Fruit fly (Drosophila melanogaster) whole organism, embryonic: ENCODE data around the gene CG5013.

Source experiments
- Ada2b ChIP-seq: fragments of 200-800 bp; sonication (Bioruptor generic); IDR thresholded peaks from 2 replicates; pipeline ENCODE4 v1.3.6; 2022; ENCODE audit warnings: missing biosample characterization, missing genetic modification characterization
- CG10654 ChIP-seq: fragments of 200-800 bp; sonication (Bioruptor generic); optimal IDR thresholded peaks from 2 replicates; lab custom pipeline; 2016; ENCODE audit warnings: missing biosample characterization, missing genetic modification characterization
- CG11398 ChIP-seq: fragments of 200-800 bp; sonication (Bioruptor generic); optimal IDR thresholded peaks from 2 replicates; lab custom pipeline; 2016; ENCODE audit warnings: missing biosample characterization, missing genetic modification characterization
- CG12155 ChIP-seq: fragments of 200-800 bp; sonication (Bioruptor generic); optimal IDR thresholded peaks from 3 replicates; lab custom pipeline; 2016; ENCODE audit warnings: missing biosample characterization, missing genetic modification characterization
- CG12219 ChIP-seq: fragments of 200-800 bp; sonication (Bioruptor generic); optimal IDR thresholded peaks from 3 replicates; lab custom pipeline; 2018; ENCODE audit warnings: missing biosample characterization, mild to moderate bottlenecking, missing genetic modification characterization
- CG1233 ChIP-seq: fragments of 200-800 bp; sonication (Bioruptor generic); optimal IDR thresholded peaks from 4 replicates; lab custom pipeline; 2018; ENCODE audit warnings: missing biosample characterization, mild to moderate bottlenecking, missing genetic modification characterization
- CG13287 ChIP-seq: fragments of 200-800 bp; sonication (Bioruptor generic); IDR thresholded peaks from 2 replicates; pipeline ENCODE4 v1.3.6; 2022; ENCODE audit warnings: missing biosample characterization, missing genetic modification characterization; ENCODE audit not compliant: partially characterized antibody
- CG15269 ChIP-seq: fragments of 200-800 bp; sonication (Bioruptor generic); optimal IDR thresholded peaks from 2 replicates; lab custom pipeline; 2018; ENCODE audit warnings: missing biosample characterization, mild to moderate bottlenecking, missing genetic modification characterization, moderate library complexity
- CG15696 ChIP-seq: fragments of 200-800 bp; sonication (Bioruptor generic); optimal IDR thresholded peaks from 2 replicates; lab custom pipeline; 2019; ENCODE audit warnings: missing biosample characterization, mild to moderate bottlenecking, missing genetic modification characterization, moderate library complexity
- CG17186 ChIP-seq: fragments of 200-800 bp; sonication (Bioruptor generic); optimal IDR thresholded peaks from 3 replicates; lab custom pipeline; 2017; ENCODE audit warnings: missing biosample characterization, missing genetic modification reagents, missing genetic modification characterization
- CG17361 ChIP-seq: fragments of 200-800 bp; sonication (Bioruptor generic); IDR thresholded peaks from 3 replicates; pipeline ENCODE4 v1.3.6; 2022; ENCODE audit warnings: missing biosample characterization, missing genetic modification characterization
- CG17385 ChIP-seq: fragments of 200-800 bp; sonication (Bioruptor generic); optimal IDR thresholded peaks from 3 replicates; lab custom pipeline; 2018; ENCODE audit warnings: missing biosample characterization, mild to moderate bottlenecking, missing genetic modification characterization
- CG2116 ChIP-seq: fragments of 200-800 bp; sonication (Bioruptor generic); optimal IDR thresholded peaks from 3 replicates; lab custom pipeline; 2018; ENCODE audit warnings: missing biosample characterization, mild to moderate bottlenecking, missing genetic modification characterization
- CG4404 ChIP-seq: fragments of 200-800 bp; sonication (Bioruptor generic); IDR thresholded peaks from 2 replicates; pipeline ENCODE4 v1.3.6; 2022; ENCODE audit warnings: missing biosample characterization, missing genetic modification characterization
- CG4820 ChIP-seq: fragments of 200-800 bp; sonication (Bioruptor generic); optimal IDR thresholded peaks from 3 replicates; lab custom pipeline; 2016; ENCODE audit warnings: missing biosample characterization, missing genetic modification characterization
- CG6254 ChIP-seq: fragments of 200-800 bp; sonication (Bioruptor generic); optimal IDR thresholded peaks from 3 replicates; lab custom pipeline; 2017; ENCODE audit warnings: mild to moderate bottlenecking, missing biosample characterization, missing genetic modification reagents, missing genetic modification characterization
- CG7556 ChIP-seq: fragments of 200-800 bp; sonication (Bioruptor generic); optimal IDR thresholded peaks from 2 replicates; lab custom pipeline; 2017; ENCODE audit warnings: missing biosample characterization, mild to moderate bottlenecking, missing genetic modification characterization
- CG7745 ChIP-seq: fragments of 200-800 bp; sonication (Bioruptor generic); optimal IDR thresholded peaks from 2 replicates; lab custom pipeline; 2018; ENCODE audit warnings: missing biosample characterization, mild to moderate bottlenecking, missing genetic modification characterization, moderate library complexity
- CTCF ChIP-seq: fragments of 200-800 bp; sonication (Bioruptor generic); optimal IDR thresholded peaks from 2 replicates; lab custom pipeline; 2017; ENCODE audit warnings: missing biosample characterization, mild to moderate bottlenecking, missing genetic modification characterization, moderate library complexity
- Camta ChIP-seq: fragments of 200-800 bp; sonication (Bioruptor generic); optimal IDR thresholded peaks from 2 replicates; lab custom pipeline; 2016; ENCODE audit warnings: missing biosample characterization, missing genetic modification characterization
- CoRest ChIP-seq: fragments of 200-800 bp; sonication (Bioruptor generic); optimal IDR thresholded peaks from 3 replicates; lab custom pipeline; 2018; ENCODE audit warnings: missing biosample characterization, mild to moderate bottlenecking, missing genetic modification characterization, moderate library complexity
- D19B ChIP-seq: fragments of 200-800 bp; sonication (Bioruptor generic); optimal IDR thresholded peaks from 2 replicates; lab custom pipeline; 2017; ENCODE audit warnings: missing biosample characterization, mild to moderate bottlenecking, missing genetic modification characterization
- Lpt ChIP-seq: fragments of >200 bp; optimal IDR thresholded peaks from 2 replicates; lab custom pipeline; 2018; ENCODE audit warnings: missing biosample characterization, missing genetic modification characterization
- Mad ChIP-seq: fragments of 200-800 bp; sonication (Bioruptor generic); optimal IDR thresholded peaks from 2 replicates; lab custom pipeline; 2016; ENCODE audit warnings: missing biosample characterization, missing genetic modification characterization
- Pdp1 ChIP-seq, 2 experiments: fragments of 200-800 bp; sonication (Bioruptor generic); optimal IDR thresholded peaks; 3 replicates each; lab custom pipeline; 2016; ENCODE audit warnings: missing biosample characterization in 2 of 2, missing genetic modification characterization in 2 of 2, mild to moderate bottlenecking in 1 of 2, moderate library complexity in 1 of 2
- Six4 ChIP-seq: fragments of 200-800 bp; sonication (Bioruptor generic); optimal IDR thresholded peaks from 2 replicates; lab custom pipeline; 2016; ENCODE audit warnings: missing biosample characterization, missing genetic modification characterization
- Ssrp ChIP-seq: fragments of 200-800 bp; sonication (Bioruptor generic); optimal IDR thresholded peaks from 2 replicates; lab custom pipeline; 2018; ENCODE audit warnings: missing biosample characterization, mild to moderate bottlenecking, missing genetic modification characterization, moderate library complexity
- TFAM ChIP-seq: fragments of 200-800 bp; sonication (Bioruptor generic); optimal IDR thresholded peaks from 2 replicates; lab custom pipeline; 2017; ENCODE audit warnings: missing biosample characterization, missing genetic modification characterization, inconsistent platforms
- chn ChIP-seq: fragments of 200-800 bp; sonication (Bioruptor generic); optimal IDR thresholded peaks from 2 replicates; lab custom pipeline; 2016; ENCODE audit warnings: missing biosample characterization, missing genetic modification characterization
- croc ChIP-seq: fragments of 200-800 bp; sonication (Bioruptor generic); conservative IDR thresholded peaks from 3 replicates; pipeline ENCODE4 v1.3.6; 2022; ENCODE audit warnings: missing biosample characterization, missing genetic modification characterization
- dm ChIP-seq: fragments of 200-800 bp; sonication (Bioruptor generic); optimal IDR thresholded peaks from 3 replicates; lab custom pipeline; 2016; ENCODE audit warnings: missing biosample characterization, missing genetic modification characterization
- dmrt99B ChIP-seq: fragments of 200-800 bp; sonication (Bioruptor generic); optimal IDR thresholded peaks from 2 replicates; lab custom pipeline; 2018; ENCODE audit warnings: missing biosample characterization, mild to moderate bottlenecking, missing genetic modification characterization, moderate library complexity
- exex ChIP-seq: fragments of 200-800 bp; sonication (Bioruptor generic); optimal IDR thresholded peaks from 4 replicates; lab custom pipeline; 2018; ENCODE audit warnings: missing biosample characterization, mild to moderate bottlenecking, missing genetic modification characterization, moderate library complexity
- gsb-n ChIP-seq: fragments of 200-800 bp; sonication (Bioruptor generic); optimal IDR thresholded peaks from 3 replicates; lab custom pipeline; 2018; ENCODE audit warnings: missing biosample characterization, mild to moderate bottlenecking, missing genetic modification characterization
- gt ChIP-seq: fragments of 200-800 bp; sonication (Bioruptor generic); IDR thresholded peaks from 2 replicates; pipeline ENCODE4 v1.3.6; 2022; ENCODE audit warnings: missing biosample characterization, missing genetic modification characterization
- ind ChIP-seq: fragments of 200-800 bp; sonication (Bioruptor generic); optimal IDR thresholded peaks from 3 replicates; lab custom pipeline; 2016; ENCODE audit warnings: missing biosample characterization, missing genetic modification characterization
- kay ChIP-seq: fragments of 200-800 bp; sonication (Bioruptor generic); optimal IDR thresholded peaks from 2 replicates; lab custom pipeline; 2016; ENCODE audit warnings: missing biosample characterization, missing genetic modification characterization
- ken ChIP-seq: fragments of 200-800 bp; sonication (Bioruptor generic); IDR thresholded peaks from 3 replicates; pipeline ENCODE4 v1.3.6; 2022; ENCODE audit warnings: missing biosample characterization, missing genetic modification characterization
- lbe ChIP-seq: fragments of 200-800 bp; sonication (Bioruptor generic); optimal IDR thresholded peaks from 2 replicates; lab custom pipeline; 2016; ENCODE audit warnings: missing biosample characterization, mild to moderate bottlenecking, missing genetic modification characterization
- oc ChIP-seq: fragments of 200-800 bp; sonication (Bioruptor generic); optimal IDR thresholded peaks from 2 replicates; lab custom pipeline; 2018; ENCODE audit warnings: missing biosample characterization, mild to moderate bottlenecking, missing genetic modification characterization, moderate library complexity
- psq ChIP-seq: fragments of 200-800 bp; sonication (Bioruptor generic); optimal IDR thresholded peaks from 2 replicates; lab custom pipeline; 2017; ENCODE audit warnings: missing biosample characterization, missing genetic modification characterization
- slbo ChIP-seq: fragments of 200-800 bp; sonication (Bioruptor generic); IDR thresholded peaks from 2 replicates; pipeline ENCODE4 v1.3.6; 2022; ENCODE audit warnings: missing biosample characterization, missing genetic modification characterization
- stwl ChIP-seq: fragments of 200-800 bp; sonication (Bioruptor generic); optimal IDR thresholded peaks from 3 replicates; lab custom pipeline; 2018; ENCODE audit warnings: missing biosample characterization, mild to moderate bottlenecking, missing genetic modification characterization, moderate library complexity
- tgo ChIP-seq: fragments of 200-800 bp; sonication (Bioruptor generic); IDR thresholded peaks from 3 replicates; pipeline ENCODE4 v1.3.6; 2022; ENCODE audit warnings: missing biosample characterization, missing genetic modification characterization
- tio ChIP-seq: fragments of 200-800 bp; sonication (Bioruptor generic); optimal IDR thresholded peaks from 2 replicates; lab custom pipeline; 2017; ENCODE audit warnings: missing biosample characterization, missing genetic modification characterization, inconsistent platforms
- tx ChIP-seq: fragments of 200-800 bp; sonication (Bioruptor generic); optimal IDR thresholded peaks from 2 replicates; lab custom pipeline; 2016; ENCODE audit warnings: missing biosample characterization, missing genetic modification characterization
- vnd ChIP-seq: fragments of 200-800 bp; sonication (Bioruptor generic); IDR thresholded peaks from 3 replicates; pipeline ENCODE4 v1.3.6; 2022; ENCODE audit warnings: missing biosample characterization, missing genetic modification characterization; ENCODE audit not compliant: partially characterized antibody
- wor ChIP-seq: fragments of 200-800 bp; sonication (Bioruptor generic); IDR thresholded peaks from 2 replicates; pipeline ENCODE4 v1.3.6; 2022; ENCODE audit warnings: missing biosample characterization, missing genetic modification characterization
- z ChIP-seq: fragments of 200-800 bp; sonication (Bioruptor generic); IDR thresholded peaks from 3 replicates; pipeline ENCODE4 v1.3.6; 2022; ENCODE audit warnings: missing biosample characterization, missing genetic modification characterization

CG5013 gene

dm6 chr3R:16071689-16072580, 22.5 kb downstream of the CG5013 start (continued):
- TF ChIP-seq CG11398 (GFP tag; lab: Kevin White, UChicago) (peak; percentile 17), CG6254 (GFP tag; lab: Kevin White, UChicago) (peak; percentile 63), exex (tag; lab: Kevin White, UChicago) (peak; percentile 86), Mad (peak; percentile 18), Ada2b (GFP tag; lab: Robert Waterston, UW) (peak; percentile 60), CoRest (peak; percentile 48), kay (GFP tag; lab: Kevin White, UChicago) (peak; percentile 63), ken (GFP tag; lab: Robert Waterston, UW) (peak; percentile 42; the same call in 1 of the 3 replicates), CG17361 (GFP tag; lab: Robert Waterston, UW) (peak; percentile 58; the same call in 2 of the 3 replicates), Lpt (no peak), tio (GFP tag; lab: Kevin White, UChicago) (no peak), gsb-n (tag; lab: Kevin White, UChicago) (peak; percentile 77), CG10654 (GFP tag; lab: Kevin White, UChicago) (peak; percentile 67), Camta (GFP tag; lab: Kevin White, UChicago) (peak; percentile 51), TFAM (GFP tag; lab: Kevin White, UChicago) (no peak), z (GFP tag; lab: Robert Waterston, UW) (0 out of 3 replicates have a peak, but pooled peaks have one; percentile 53), CG12219 (GFP tag; lab: Kevin White, UChicago) (peak; percentile 30), Pdp1 (GFP tag; optimal IDR thresholded peaks at IDR 0.05; lab: Kevin White, UChicago) (peak; percentile 22 to 29), lbe (no peak), D19B (GFP tag; lab: Kevin White, UChicago) (no peak), CTCF (GFP tag; lab: Kevin White, UChicago) (no peak), dm (peak; percentile 24), Six4 (GFP tag; lab: Kevin White, UChicago) (peak; percentile 73), oc (tag; lab: Kevin White, UChicago) (peak; percentile 54), CG17385 (GFP tag; lab: Kevin White, UChicago) (peak; percentile 73), wor (GFP tag; lab: Robert Waterston, UW) (peak; percentile 60; the same call in 1 of the 2 replicates), stwl (peak; percentile 6), CG15696 (peak; percentile 43), slbo (GFP tag; lab: Robert Waterston, UW) (peak; percentile 39), CG17186 (GFP tag; lab: Kevin White, UChicago) (no peak), tgo (peak; percentile 82), CG15269 (no peak), chn (GFP tag; lab: Kevin White, UChicago) (peak; percentile 6), CG12155 (GFP tag; lab: Kevin White, UChicago) (peak; percentile 55), croc (GFP tag; lab: Robert Waterston, UW) (peak; percentile 72), Ssrp (peak; percentile 65), CG2116 (GFP tag; lab: Kevin White, UChicago) (peak; percentile 40), CG7745 (tag; lab: Kevin White, UChicago) (peak; percentile 10), CG1233 (GFP tag; lab: Kevin White, UChicago) (peak; percentile 51), CG13287 (GFP tag; lab: Robert Waterston, UW) (no peak), dmrt99B (tag; lab: Kevin White, UChicago) (peak; percentile 59), vnd (GFP tag; lab: Robert Waterston, UW) (0 out of 3 replicates have a peak, but pooled peaks have one; percentile 20), CG7556 (peak; percentile 72), psq (peak; percentile 56), gt (GFP tag; lab: Robert Waterston, UW) (no peak), CG4404 (GFP tag; lab: Robert Waterston, UW) (peak; percentile 68), CG4820 (GFP tag; lab: Kevin White, UChicago) (peak; percentile 74), tx (GFP tag; lab: Kevin White, UChicago) (no peak), ind (GFP tag; lab: Kevin White, UChicago) (peak; percentile 56)
